Worm (Caenorhabditis elegans) whole organism, L4 larva: Measurements from ENCODE around the gene dpf-1.

Source experiments
- aly-2 ChIP-seq: sonication (generic microtip); optimal IDR thresholded peaks from 2 replicates; lab custom pipeline; 2018; ENCODE audit warnings: missing biosample characterization, missing genetic modification characterization
- ces-1 ChIP-seq: fragments of 150-350 bp; sonication (generic microtip); optimal IDR thresholded peaks from 4 replicates; lab custom pipeline; 2014; ENCODE audit warnings: missing biosample characterization, missing genetic modification reagents, missing genetic modification characterization
- gei-8 ChIP-seq: fragments of 200-800 bp; sonication (Bioruptor generic); optimal IDR thresholded peaks from 2 replicates; lab custom pipeline; 2018; ENCODE audit warnings: mild to moderate bottlenecking, missing genetic modification characterization, missing compliant biosample characterization
- pha-4 ChIP-seq, 2 experiments: fragments of 150-350 bp in 1 of 2; fragments of 200-800 bp in 1 of 2; sonication (Bioruptor generic) in 1 of 2; IDR thresholded peaks in 1 of 2; optimal IDR thresholded peaks in 1 of 2; 2 replicates each; pipeline versions ENCODE4 v1.3.6 to Lab custom; 2014 to 2022; ENCODE audit warnings: missing genetic modification characterization in 2 of 2, missing genetic modification reagents in 2 of 2, missing biosample characterization in 1 of 2, missing compliant biosample characterization in 1 of 2
- spr-1 ChIP-seq: sonication (generic microtip); optimal IDR thresholded peaks from 2 replicates; lab custom pipeline; 2016; ENCODE audit warnings: mild to moderate bottlenecking, missing genetic modification characterization, missing compliant biosample characterization

DNA sequence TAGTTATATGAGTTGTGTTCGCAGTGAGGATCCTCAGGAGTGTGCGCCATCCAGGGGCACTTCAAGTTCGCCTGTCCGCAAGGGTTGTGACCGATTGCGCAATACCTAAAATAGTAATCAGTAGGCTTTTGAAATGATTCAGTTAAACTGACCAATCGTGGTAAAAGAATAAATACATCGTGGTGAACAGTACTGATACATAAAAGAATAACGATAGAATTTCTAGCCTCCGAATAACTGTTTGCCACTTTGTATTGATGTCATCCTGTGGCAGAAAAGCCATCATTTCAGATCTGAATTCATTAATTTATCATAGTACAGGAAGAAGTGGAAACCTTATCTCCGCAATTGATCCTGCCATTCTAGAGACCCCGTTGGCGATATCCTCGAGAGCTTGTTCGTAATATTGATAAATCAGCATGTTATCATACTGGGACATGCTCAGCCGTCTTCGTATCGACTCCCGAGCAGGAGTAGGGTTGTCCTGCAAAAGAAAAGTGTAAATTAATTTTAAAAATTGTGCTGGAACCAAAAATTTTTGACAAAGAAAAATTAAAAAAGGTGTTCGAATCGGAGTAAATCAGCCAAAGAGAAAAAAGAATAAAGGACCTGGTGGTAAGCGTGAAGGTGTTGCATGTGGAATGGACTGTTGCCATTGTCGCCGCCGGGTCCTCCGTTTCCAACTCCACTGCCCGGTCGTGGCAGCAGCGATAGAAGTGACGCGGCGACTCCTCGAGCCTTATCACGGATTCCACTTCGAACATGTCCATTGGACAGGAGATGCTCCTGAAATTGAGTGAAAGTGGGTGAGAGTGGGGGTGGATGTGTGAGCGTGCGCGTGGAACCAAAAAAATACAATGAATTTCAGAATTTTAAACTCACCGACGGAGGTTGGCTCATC lies 42.0 kb downstream of the dpf-1 start:
- TF ChIP-seq pha-4 (GFP tag; IDR thresholded peaks at IDR 0.05; lab: Robert Waterston, UW) (no peak; the same call in 1 of the 2 replicates), pha-4 (tag; optimal IDR thresholded peaks at IDR 0.05; lab: Kevin White, UChicago) (no peak), aly-2 (tag; lab: Kevin White, UChicago) (no peak), spr-1 (no peak), ces-1 (no peak), gei-8 (no peak)
